Worm (Caenorhabditis elegans) whole organism, mixed stage, embryonic: ENCODE results near the gene fbxa-13.

Experiments used
- blmp-1 ChIP-seq: fragments of 150-350 bp; optimal IDR thresholded peaks from 2 replicates; lab custom pipeline; 2014; ENCODE audit warnings: missing biosample characterization, missing genetic modification characterization
- ceh-43 ChIP-seq: fragments of 200-800 bp; sonication (Bioruptor generic); optimal IDR thresholded peaks from 2 replicates; lab custom pipeline; 2018; ENCODE audit warnings: mild to moderate bottlenecking, missing genetic modification characterization, moderate library complexity, missing compliant biosample characterization
- ces-1 ChIP-seq: fragments of 150-350 bp; optimal IDR thresholded peaks from 2 replicates; lab custom pipeline; 2014; ENCODE audit warnings: missing biosample characterization, missing genetic modification reagents, missing genetic modification characterization
- elt-3 ChIP-seq: fragments of 150-350 bp; optimal IDR thresholded peaks from 2 replicates; lab custom pipeline; 2014; ENCODE audit warnings: missing biosample characterization, missing genetic modification characterization
- ham-2 ChIP-seq: fragments of 200-800 bp; sonication (Bioruptor generic); optimal IDR thresholded peaks from 2 replicates; lab custom pipeline; 2018; ENCODE audit warnings: mild to moderate bottlenecking, missing genetic modification characterization, missing compliant biosample characterization
- hlh-1 ChIP-seq: fragments of 150-350 bp; optimal IDR thresholded peaks from 2 replicates; lab custom pipeline; 2014; ENCODE audit warnings: missing biosample characterization, missing genetic modification reagents, missing genetic modification characterization
- lin-32 ChIP-seq: fragments of 200-800 bp; sonication (Bioruptor generic); optimal IDR thresholded peaks from 2 replicates; lab custom pipeline; 2018; ENCODE audit warnings: mild to moderate bottlenecking, missing genetic modification characterization, missing compliant biosample characterization
- lsy-2 ChIP-seq: fragments of 150-350 bp; optimal IDR thresholded peaks from 2 replicates; lab custom pipeline; 2014; ENCODE audit warnings: missing biosample characterization, missing genetic modification characterization
- mls-2 ChIP-seq: sonication (generic microtip); optimal IDR thresholded peaks from 2 replicates; lab custom pipeline; 2016; ENCODE audit warnings: mild to moderate bottlenecking, missing genetic modification characterization, moderate library complexity, missing compliant biosample characterization
- nhr-237 ChIP-seq: fragments of 150-350 bp; optimal IDR thresholded peaks from 2 replicates; lab custom pipeline; 2014; ENCODE audit warnings: missing biosample characterization, missing genetic modification characterization
- snpc-4 ChIP-seq: fragments of 150-350 bp; optimal IDR thresholded peaks from 2 replicates; lab custom pipeline; 2014; ENCODE audit warnings: missing biosample characterization, missing genetic modification characterization
- unc-62 ChIP-seq: fragments of 150-350 bp; optimal IDR thresholded peaks from 2 replicates; lab custom pipeline; 2014; ENCODE audit warnings: missing biosample characterization, missing genetic modification reagents, missing genetic modification characterization
- zip-8 ChIP-seq: fragments of 150-350 bp; optimal IDR thresholded peaks from 2 replicates; lab custom pipeline; 2014; ENCODE audit warnings: missing biosample characterization, missing genetic modification characterization
- ztf-11 ChIP-seq: fragments of 150-350 bp; optimal IDR thresholded peaks from 2 replicates; lab custom pipeline; 2014; ENCODE audit warnings: missing biosample characterization, missing genetic modification characterization

- no peak for TF ChIP-seq hlh-1 (tag; lab: Kevin White, UChicago)
- no peak for TF ChIP-seq snpc-4 (tag; lab: Kevin White, UChicago)
- no peak for TF ChIP-seq elt-3 (tag; lab: Kevin White, UChicago)
- no peak for TF ChIP-seq ztf-11 (tag; lab: Kevin White, UChicago)
- TF ChIP-seq nhr-237 (tag; lab: Kevin White, UChicago): no peak
- TF ChIP-seq ceh-43: no peak
- TF ChIP-seq lin-32 (GFP tag; lab: Kevin White, UChicago): no peak
- no peak for TF ChIP-seq ham-2 (GFP tag; lab: Kevin White, UChicago)
- no peak for TF ChIP-seq unc-62 (GFP tag; lab: Kevin White, UChicago)
- TF ChIP-seq zip-8: no peak
- no peak for TF ChIP-seq lsy-2 (tag; lab: Kevin White, UChicago)
- TF ChIP-seq mls-2 (tag; lab: Kevin White, UChicago): no peak
- no peak for TF ChIP-seq ces-1 (GFP tag; lab: Kevin White, UChicago)
- no peak for TF ChIP-seq blmp-1 (tag; lab: Kevin White, UChicago)
These were observed at the start of gene fbxa-13, which contains the start of gene Y22D7AR.2 for ce11 chrIII:1705799-1706198.
